Worm (Caenorhabditis elegans): ENCODE results near the gene F45E1.4.

The F45E1.4 gene

DNA sequence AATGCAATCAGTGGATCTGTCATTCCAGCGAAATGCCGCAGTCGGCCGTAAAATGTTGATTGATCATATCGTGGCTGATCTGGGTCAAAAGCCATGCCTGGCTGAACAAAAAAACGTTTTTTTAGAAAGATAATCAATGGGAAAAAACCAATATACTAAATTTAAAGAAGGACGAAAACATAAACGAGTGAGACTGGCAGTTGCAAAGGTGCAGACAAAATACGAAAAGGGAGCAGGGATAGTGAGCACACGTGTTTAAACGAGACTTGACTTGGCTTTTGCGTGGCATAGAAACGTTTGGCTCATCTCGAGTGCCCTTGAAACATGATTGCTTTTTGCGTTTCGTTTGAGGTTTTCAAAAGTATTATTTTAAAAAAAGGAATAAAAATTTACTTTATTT is 27.6 kb upstream of the F45E1.4 start, which contains the start of gene sfxn-2:
TSS of gene sfxn-2 (minus strand) at position 101 of the 400 bp plus-strand sequence.
- TF ChIP-seq hlh-30 (tag; optimal IDR thresholded peaks at IDR 0.05; ENCODE audit: insufficient read depth) (peak; percentile 28), lim-7 (GFP tag; IDR thresholded peaks at IDR 0.05) (no peak)

ce11 chrX:7961623-7962022 is 24.2 kb upstream of the F45E1.4 start, which contains the start of gene sem-5:
TSS of gene sem-5 (minus strand) at chrX:7961723.
- TF ChIP-seq jun-1 (tag; optimal IDR thresholded peaks at IDR 0.05): no peak
- TF ChIP-seq zfp-3 (GFP tag; conservative IDR thresholded peaks at IDR 0.05): no peak

DNA sequence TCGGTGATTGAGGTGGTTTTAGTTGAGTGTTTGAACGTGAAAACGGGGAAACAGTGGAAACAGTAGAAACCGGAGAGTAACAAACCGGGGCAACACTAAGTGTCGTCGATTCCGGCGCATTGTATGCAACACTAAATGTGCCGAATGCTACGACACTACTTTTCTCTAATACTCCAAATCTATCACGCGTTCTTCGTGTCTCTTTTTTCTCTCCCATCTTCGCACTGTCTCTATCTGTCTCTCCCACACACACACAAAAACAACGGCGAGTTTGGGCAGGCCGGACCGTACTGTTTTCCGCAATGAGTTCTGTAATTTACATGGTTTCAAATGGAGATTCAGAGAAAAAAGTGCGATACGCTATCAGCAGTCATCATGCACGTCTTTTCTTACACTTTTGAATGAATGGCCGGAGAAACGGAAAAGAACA is 23.7 kb upstream of the F45E1.4 start:
- TF ChIP-seq gei-8 (GFP tag; optimal IDR thresholded peaks at IDR 0.05): peak; percentile 12
- no peak for TF ChIP-seq Y105C5A.15 (GFP tag; IDR thresholded peaks at IDR 0.05)
- TF ChIP-seq nhr-28 (tag; optimal IDR thresholded peaks at IDR 0.05): peak; percentile 94
- peak; percentile 82 for TF ChIP-seq mxl-3 (GFP tag; optimal IDR thresholded peaks at IDR 0.05)
- TF ChIP-seq nhr-237 (tag; optimal IDR thresholded peaks at IDR 0.05): no peak
- TF ChIP-seq dmd-8 (GFP tag; IDR thresholded peaks at IDR 0.05): no peak
- no peak for TF ChIP-seq tag-97 (GFP tag; IDR thresholded peaks at IDR 0.05)
- TF ChIP-seq zag-1 (tag; optimal IDR thresholded peaks at IDR 0.05): no peak
- TF ChIP-seq daf-8 (GFP tag; IDR thresholded peaks at IDR 0.05): no peak
- no peak for TF ChIP-seq set-16 (GFP tag; IDR thresholded peaks at IDR 0.05)
- TF ChIP-seq pha-4 (GFP tag; IDR thresholded peaks at IDR 0.05): peak; percentile 63; the same call in 1 of the 2 replicates
- no peak for TF ChIP-seq pha-4 (tag; optimal IDR thresholded peaks at IDR 0.05)
- peak; percentile 98 for TF ChIP-seq hlh-11 (tag; optimal IDR thresholded peaks at IDR 0.05)
- TF ChIP-seq F49E8.2 (tag; optimal IDR thresholded peaks at IDR 0.05; ENCODE audit: borderline replicate concordance): no peak
- peak; percentile 82 for TF ChIP-seq php-3 (GFP tag; IDR thresholded peaks at IDR 0.05)
- TF ChIP-seq lin-38 (GFP tag; IDR thresholded peaks at IDR 0.05): no peak
- TF ChIP-seq arid-1 (GFP tag; conservative IDR thresholded peaks at IDR 0.05): no peak
- TF ChIP-seq mdt-29 (GFP tag; IDR thresholded peaks at IDR 0.05): no peak
- TF ChIP-seq madf-9 (GFP tag; conservative IDR thresholded peaks at IDR 0.05): no peak
- TF ChIP-seq egl-27 (tag; optimal IDR thresholded peaks at IDR 0.05): no peak
- TF ChIP-seq dve-1 (tag; optimal IDR thresholded peaks at IDR 0.05; ENCODE audit: insufficient read depth): peak; percentile 89
- no peak for TF ChIP-seq sdz-12 (GFP tag; optimal IDR thresholded peaks at IDR 0.05)
- peak; percentile 65 for TF ChIP-seq jun-1 (tag; optimal IDR thresholded peaks at IDR 0.05)
- TF ChIP-seq Y75B8A.6 (GFP tag; IDR thresholded peaks at IDR 0.05): no peak
- no peak for TF ChIP-seq T26A8.4 (GFP tag; IDR thresholded peaks at IDR 0.05)
- TF ChIP-seq aha-1 (tag): no peak
- TF ChIP-seq ztf-7 (tag; optimal IDR thresholded peaks at IDR 0.05): no peak
- no peak for TF ChIP-seq unc-130 (GFP tag; optimal IDR thresholded peaks at IDR 0.05)
- TF ChIP-seq spr-3 (GFP tag; optimal IDR thresholded peaks at IDR 0.05): no peak
- no peak for TF ChIP-seq Y48G9A.11 (GFP tag; IDR thresholded peaks at IDR 0.05)
- no peak for TF ChIP-seq zip-2 (tag; optimal IDR thresholded peaks at IDR 0.05)
- no peak for TF ChIP-seq D1046.2 (GFP tag; IDR thresholded peaks at IDR 0.05)
- no peak for TF ChIP-seq madf-5 (GFP tag; IDR thresholded peaks at IDR 0.05)
- TF ChIP-seq tra-1 (GFP tag; IDR thresholded peaks at IDR 0.05): peak; percentile 78
- peak; percentile 82 for TF ChIP-seq nhr-102 (tag; optimal IDR thresholded peaks at IDR 0.05)
- TF ChIP-seq lin-13 (GFP tag; optimal IDR thresholded peaks at IDR 0.05): no peak
- TF ChIP-seq daf-19 (GFP tag; conservative IDR thresholded peaks at IDR 0.05): no peak
- TF ChIP-seq lin-39 (tag; optimal IDR thresholded peaks at IDR 0.05): no peak
- no peak for TF ChIP-seq nhr-111 (GFP tag; optimal IDR thresholded peaks at IDR 0.05)
- no peak for TF ChIP-seq F26F4.8 (GFP tag; conservative IDR thresholded peaks at IDR 0.05)
- no peak for TF ChIP-seq dpl-1 (GFP tag; optimal IDR thresholded peaks at IDR 0.05)
- TF ChIP-seq lir-3 (tag; optimal IDR thresholded peaks at IDR 0.05): no peak
- no peak for TF ChIP-seq ceh-82 (tag; optimal IDR thresholded peaks at IDR 0.05)
- no peak for TF ChIP-seq fkh-10 (GFP tag; optimal IDR thresholded peaks at IDR 0.05)
- TF ChIP-seq cey-2 (tag; optimal IDR thresholded peaks at IDR 0.05; ENCODE audit: borderline replicate concordance, insufficient read depth): peak; percentile 5
